Fruit fly (Drosophila melanogaster) whole organism, embryonic: ENCODE measurements around the gene Dic1.

Source experiments
- Asciz ChIP-seq: fragments of 200-800 bp; sonication (Bioruptor generic); optimal IDR thresholded peaks from 2 replicates; lab custom pipeline; 2017; ENCODE audit warnings: missing biosample characterization, mild to moderate bottlenecking, missing genetic modification characterization, missing genetic modification reagents
- Blimp-1 ChIP-seq: fragments of 200-800 bp; sonication (Bioruptor generic); optimal IDR thresholded peaks from 3 replicates; lab custom pipeline; 2018; ENCODE audit warnings: missing biosample characterization, missing genetic modification characterization, mild to moderate bottlenecking, moderate library complexity, missing genetic modification reagents
- CG10543 ChIP-seq: fragments of 200-800 bp; sonication (Bioruptor generic); optimal IDR thresholded peaks from 3 replicates; lab custom pipeline; 2017; ENCODE audit warnings: missing biosample characterization, mild to moderate bottlenecking, missing genetic modification characterization, moderate library complexity
- CG11085 ChIP-seq: fragments of 200-800 bp; sonication (Bioruptor generic); IDR thresholded peaks from 2 replicates; pipeline ENCODE4 v1.3.6; 2022; ENCODE audit warnings: missing biosample characterization, missing genetic modification characterization
- CG12104 ChIP-seq: fragments of 200-800 bp; sonication (Bioruptor generic); optimal IDR thresholded peaks from 3 replicates; lab custom pipeline; 2016; ENCODE audit warnings: missing biosample characterization, missing genetic modification characterization
- CG12299 ChIP-seq: fragments of 200-800 bp; sonication (Bioruptor generic); optimal IDR thresholded peaks from 2 replicates; lab custom pipeline; 2018; ENCODE audit warnings: missing biosample characterization, mild to moderate bottlenecking, missing genetic modification characterization
- CG12659 ChIP-seq: fragments of 200-800 bp; sonication (Bioruptor generic); optimal IDR thresholded peaks from 3 replicates; lab custom pipeline; 2017; ENCODE audit warnings: mild to moderate bottlenecking, missing biosample characterization, missing genetic modification reagents, missing genetic modification characterization
- CG13287 ChIP-seq: fragments of 200-800 bp; sonication (Bioruptor generic); IDR thresholded peaks from 2 replicates; pipeline ENCODE4 v1.3.6; 2022; ENCODE audit warnings: missing biosample characterization, missing genetic modification characterization; ENCODE audit not compliant: partially characterized antibody
- CG13424 ChIP-seq: fragments of 200-800 bp; sonication (Bioruptor generic); optimal IDR thresholded peaks from 2 replicates; lab custom pipeline; 2019; ENCODE audit warnings: missing biosample characterization, mild to moderate bottlenecking, missing genetic modification characterization, moderate library complexity
- CG14860 ChIP-seq: fragments of 200-800 bp; sonication (Bioruptor generic); IDR thresholded peaks from 3 replicates; pipeline ENCODE4 v1.3.6; 2022; ENCODE audit warnings: missing biosample characterization, missing genetic modification characterization; ENCODE audit not compliant: partially characterized antibody
- CG15073 ChIP-seq: fragments of 200-800 bp; sonication (Bioruptor generic); optimal IDR thresholded peaks from 2 replicates; lab custom pipeline; 2016; ENCODE audit warnings: missing biosample characterization, missing genetic modification characterization
- CG1529 ChIP-seq: fragments of 200-800 bp; sonication (Bioruptor generic); optimal IDR thresholded peaks from 3 replicates; lab custom pipeline; 2018; ENCODE audit warnings: missing biosample characterization, missing genetic modification characterization
- CG15696 ChIP-seq: fragments of 200-800 bp; sonication (Bioruptor generic); optimal IDR thresholded peaks from 2 replicates; lab custom pipeline; 2019; ENCODE audit warnings: missing biosample characterization, mild to moderate bottlenecking, missing genetic modification characterization, moderate library complexity
- CG16813 ChIP-seq: fragments of 200-800 bp; sonication (Bioruptor generic); IDR thresholded peaks from 3 replicates; pipeline ENCODE4 v1.3.6; 2022; ENCODE audit warnings: missing biosample characterization, missing genetic modification characterization; ENCODE audit not compliant: partially characterized antibody
- CG30020 ChIP-seq: fragments of 200-800 bp; optimal IDR thresholded peaks from 2 replicates; lab custom pipeline; 2019; ENCODE audit warnings: missing biosample characterization, mild to moderate bottlenecking, missing genetic modification characterization, moderate library complexity
- CG31388 ChIP-seq: fragments of 200-800 bp; sonication (Bioruptor generic); optimal IDR thresholded peaks from 2 replicates; lab custom pipeline; 2016; ENCODE audit warnings: missing biosample characterization, missing genetic modification characterization
- CG32772 ChIP-seq: fragments of 200-800 bp; sonication (Bioruptor generic); IDR thresholded peaks from 2 replicates; pipeline ENCODE4 v1.3.6; 2022; ENCODE audit warnings: missing biosample characterization, missing genetic modification characterization
- CG3838 ChIP-seq: fragments of 200-800 bp; sonication (Bioruptor generic); optimal IDR thresholded peaks from 3 replicates; lab custom pipeline; 2016; ENCODE audit warnings: missing biosample characterization, missing genetic modification characterization
- CG42726 ChIP-seq: fragments of 200-800 bp; sonication (Bioruptor generic); IDR thresholded peaks from 2 replicates; pipeline ENCODE4 v1.3.6; 2022; ENCODE audit warnings: missing biosample characterization, missing genetic modification characterization; ENCODE audit not compliant: partially characterized antibody
- CG43689 ChIP-seq: fragments of 200-800 bp; sonication (Bioruptor generic); IDR thresholded peaks from 2 replicates; pipeline ENCODE4 v1.3.6; 2022; ENCODE audit warnings: missing biosample characterization, missing genetic modification characterization
- CG9609 ChIP-seq: fragments of 200-800 bp; sonication (Bioruptor generic); optimal IDR thresholded peaks from 3 replicates; lab custom pipeline; 2016; ENCODE audit warnings: missing biosample characterization, missing genetic modification characterization
- CG9797 ChIP-seq: fragments of 200-800 bp; sonication (Bioruptor generic); optimal IDR thresholded peaks from 3 replicates; lab custom pipeline; 2018; ENCODE audit warnings: missing biosample characterization, mild to moderate bottlenecking, missing genetic modification characterization
- Dref ChIP-seq: fragments of 200-800 bp; sonication (Bioruptor generic); IDR thresholded peaks from 2 replicates; pipeline ENCODE4 v1.3.6; 2022; ENCODE audit warnings: missing biosample characterization, missing genetic modification characterization
- E2f2 ChIP-seq: fragments of 200-800 bp; sonication (Bioruptor generic); IDR thresholded peaks from 2 replicates; pipeline ENCODE4 v1.3.6; 2022; ENCODE audit warnings: missing biosample characterization, missing genetic modification characterization
- Ets97D ChIP-seq: fragments of 200-800 bp; sonication (Bioruptor generic); optimal IDR thresholded peaks from 3 replicates; lab custom pipeline; 2016; ENCODE audit warnings: missing biosample characterization, missing genetic modification characterization
- Mad ChIP-seq: fragments of 200-800 bp; sonication (Bioruptor generic); optimal IDR thresholded peaks from 2 replicates; lab custom pipeline; 2016; ENCODE audit warnings: missing biosample characterization, missing genetic modification characterization
- Tbp ChIP-seq: fragments of >200 bp; optimal IDR thresholded peaks from 2 replicates; lab custom pipeline; 2018; ENCODE audit warnings: missing biosample characterization, missing genetic modification characterization
- Usf ChIP-seq: fragments of 200-800 bp; sonication (Bioruptor generic); optimal IDR thresholded peaks from 2 replicates; lab custom pipeline; 2017; ENCODE audit warnings: missing genotype, missing biosample characterization, missing genetic modification characterization
- btn ChIP-seq: fragments of 200-800 bp; sonication (Bioruptor generic); optimal IDR thresholded peaks from 2 replicates; lab custom pipeline; 2016; ENCODE audit warnings: missing biosample characterization, missing genetic modification characterization
- dati ChIP-seq: fragments of 200-800 bp; sonication (Bioruptor generic); IDR thresholded peaks from 2 replicates; pipeline ENCODE4 v1.3.6; 2022; ENCODE audit warnings: missing biosample characterization, missing genetic modification characterization
- dmrt11E ChIP-seq: fragments of 200-800 bp; sonication (Bioruptor generic); optimal IDR thresholded peaks from 3 replicates; lab custom pipeline; 2018; ENCODE audit warnings: missing biosample characterization, mild to moderate bottlenecking, missing genetic modification characterization, moderate library complexity
- dpn ChIP-seq, 2 experiments: fragments of 200-800 bp; sonication (Bioruptor generic); optimal IDR thresholded peaks; 3 replicates each; lab custom pipeline; 2016; ENCODE audit warnings: missing biosample characterization in 2 of 2, missing genetic modification characterization in 2 of 2
- dysf ChIP-seq: fragments of 200-800 bp; sonication (Bioruptor generic); IDR thresholded peaks from 3 replicates; pipeline ENCODE4 v1.3.6; 2022; ENCODE audit warnings: missing biosample characterization, missing genetic modification characterization
- en ChIP-seq: fragments of 200-800 bp; sonication (Bioruptor generic); optimal IDR thresholded peaks from 2 replicates; lab custom pipeline; 2016; ENCODE audit warnings: missing biosample characterization, missing genetic modification characterization
- fd64A ChIP-seq: fragments of 200-800 bp; sonication (Bioruptor generic); optimal IDR thresholded peaks from 3 replicates; lab custom pipeline; 2018; ENCODE audit warnings: missing biosample characterization, mild to moderate bottlenecking, missing genetic modification characterization
- ftz-f1 ChIP-seq: fragments of 200-800 bp; sonication (Bioruptor generic); optimal IDR thresholded peaks from 2 replicates; lab custom pipeline; 2016; ENCODE audit warnings: missing biosample characterization, missing genetic modification characterization
- hb ChIP-seq: fragments of 200-800 bp; sonication (Bioruptor generic); IDR thresholded peaks from 3 replicates; pipeline ENCODE4 v1.3.6; 2022; ENCODE audit warnings: missing biosample characterization, missing genetic modification characterization; ENCODE audit not compliant: partially characterized antibody
- hkb ChIP-seq, 2 experiments: fragments of 200-800 bp in 1 of 2; fragments of >200 bp in 1 of 2; sonication (Bioruptor generic) in 1 of 2; IDR thresholded peaks in 1 of 2; optimal IDR thresholded peaks in 1 of 2; 2 replicates each; pipeline versions ENCODE4 v1.3.6 to Lab custom; 2017 to 2022; ENCODE audit warnings: missing biosample characterization in 1 of 2, missing genetic modification characterization in 1 of 2
- lov ChIP-seq, 2 experiments: fragments of 200-800 bp in 1 of 2; fragments of >200 bp in 1 of 2; sonication (Bioruptor generic) in 1 of 2; IDR thresholded peaks in 1 of 2; optimal IDR thresholded peaks in 1 of 2; 2 replicates in 1 of 2; 3 replicates in 1 of 2; pipeline versions ENCODE4 v1.3.6 to Lab custom; 2017 to 2022; ENCODE audit warnings: missing biosample characterization in 1 of 2, missing genetic modification characterization in 1 of 2
- mirr ChIP-seq: fragments of 200-800 bp; sonication (Bioruptor generic); optimal IDR thresholded peaks from 3 replicates; lab custom pipeline; 2018; ENCODE audit warnings: missing biosample characterization, mild to moderate bottlenecking, missing genetic modification characterization
- onecut ChIP-seq: fragments of 200-800 bp; sonication (Bioruptor generic); IDR thresholded peaks from 2 replicates; pipeline ENCODE4 v1.3.6; 2022; ENCODE audit warnings: missing biosample characterization, missing genetic modification characterization
- org-1 ChIP-seq: fragments of 200-800 bp; sonication (Bioruptor generic); optimal IDR thresholded peaks from 2 replicates; lab custom pipeline; 2017; ENCODE audit warnings: missing biosample characterization, missing genetic modification characterization
- p53 ChIP-seq: fragments of 200-800 bp; sonication (Bioruptor generic); optimal IDR thresholded peaks from 2 replicates; lab custom pipeline; 2016; ENCODE audit warnings: missing biosample characterization, missing genetic modification characterization
- pnt ChIP-seq: fragments of 200-800 bp; sonication (Bioruptor generic); optimal IDR thresholded peaks from 3 replicates; lab custom pipeline; 2016; ENCODE audit warnings: missing biosample characterization, missing genetic modification characterization
- rib ChIP-seq: fragments of 200-800 bp; sonication (Bioruptor generic); IDR thresholded peaks from 2 replicates; pipeline ENCODE4 v1.3.6; 2022; ENCODE audit warnings: missing biosample characterization, missing genetic modification characterization
- sisA ChIP-seq: fragments of 200-800 bp; sonication (Bioruptor generic); IDR thresholded peaks from 2 replicates; pipeline ENCODE4 v1.3.6; 2022; ENCODE audit warnings: missing biosample characterization, missing genetic modification characterization
- ssp ChIP-seq: fragments of 200-800 bp; sonication (Bioruptor generic); IDR thresholded peaks from 2 replicates; pipeline ENCODE4 v1.3.6; 2022; ENCODE audit warnings: missing biosample characterization, missing genetic modification characterization
- unc-4 ChIP-seq: fragments of 200-800 bp; sonication (Bioruptor generic); IDR thresholded peaks from 2 replicates; pipeline ENCODE4 v1.3.6; 2022; ENCODE audit warnings: missing biosample characterization, missing genetic modification characterization; ENCODE audit not compliant: partially characterized antibody
- zen2 ChIP-seq: fragments of 200-800 bp; sonication (Bioruptor generic); IDR thresholded peaks from 3 replicates; pipeline ENCODE4 v1.3.6; 2022; ENCODE audit warnings: missing biosample characterization, missing genetic modification characterization; ENCODE audit not compliant: partially characterized antibody

Dic1 gene

dm6 chr3R:13388160-13388870 lies 23.6 kb downstream of the Dic1 start, which contains the start of gene CG9799 (continued):
- TF ChIP-seq Tbp (GFP tag; lab: Kevin White, UChicago) (no peak), dati (GFP tag; lab: Robert Waterston, UW) (no peak), CG14860 (GFP tag; lab: Robert Waterston, UW) (no peak), CG16813 (GFP tag; lab: Robert Waterston, UW) (no peak), Usf (no peak), CG9609 (GFP tag; lab: Kevin White, UChicago) (no peak), Blimp-1 (GFP tag; lab: Kevin White, UChicago) (no peak), fd64A (GFP tag; lab: Kevin White, UChicago) (no peak), ssp (GFP tag; lab: Robert Waterston, UW) (no peak), pnt (no peak), dmrt11E (no peak), rib (GFP tag; lab: Robert Waterston, UW) (no peak), CG3838 (GFP tag; lab: Kevin White, UChicago) (no peak), dysf (GFP tag; lab: Robert Waterston, UW) (no peak), CG30020 (tag; lab: Kevin White, UChicago) (no peak), hkb (optimal IDR thresholded peaks at IDR 0.05; lab: Kevin White, UChicago) (no peak), hkb (GFP tag; IDR thresholded peaks at IDR 0.05; lab: Robert Waterston, UW) (no peak), CG43689 (GFP tag; lab: Robert Waterston, UW) (no peak), CG12299 (tag; lab: Kevin White, UChicago) (no peak), dpn (GFP tag; optimal IDR thresholded peaks at IDR 0.05; lab: Kevin White, UChicago) (no peak), Mad (GFP tag; lab: Kevin White, UChicago) (no peak), CG32772 (GFP tag; lab: Robert Waterston, UW) (no peak), unc-4 (GFP tag; lab: Robert Waterston, UW) (peak; percentile 44; the same call in 1 of the 2 replicates), CG11085 (GFP tag; lab: Robert Waterston, UW) (no peak), CG31388 (GFP tag; lab: Kevin White, UChicago) (no peak), CG15073 (GFP tag; lab: Kevin White, UChicago) (no peak), CG10543 (GFP tag; lab: Kevin White, UChicago) (no peak), CG42726 (GFP tag; lab: Robert Waterston, UW) (no peak), mirr (GFP tag; lab: Kevin White, UChicago) (no peak), CG13287 (GFP tag; lab: Robert Waterston, UW) (peak; percentile 46; the same call in 1 of the 2 replicates), en (GFP tag; lab: Kevin White, UChicago) (no peak), lov (optimal IDR thresholded peaks at IDR 0.05; lab: Kevin White, UChicago) (no peak), lov (GFP tag; IDR thresholded peaks at IDR 0.05; lab: Robert Waterston, UW) (peak; percentile 90), E2f2 (GFP tag; lab: Robert Waterston, UW) (peak; percentile 93), CG13424 (no peak), Dref (GFP tag; lab: Robert Waterston, UW) (no peak), CG1529 (GFP tag; lab: Kevin White, UChicago) (no peak), zen2 (peak; percentile 9; the same call in 1 of the 3 replicates), CG15696 (tag; lab: Kevin White, UChicago) (no peak), p53 (GFP tag; lab: Kevin White, UChicago) (no peak), sisA (GFP tag; lab: Robert Waterston, UW) (no peak), hb (no peak), org-1 (GFP tag; lab: Kevin White, UChicago) (no peak), Ets97D (GFP tag; lab: Kevin White, UChicago) (peak; percentile 41), Asciz (GFP tag; lab: Kevin White, UChicago) (no peak), onecut (GFP tag; lab: Robert Waterston, UW) (peak; percentile 70), CG12104 (no peak), CG9797 (GFP tag; lab: Kevin White, UChicago) (peak; percentile 90), ftz-f1 (GFP tag; lab: Kevin White, UChicago) (no peak), btn (GFP tag; lab: Kevin White, UChicago) (no peak), CG12659 (GFP tag; lab: Kevin White, UChicago) (no peak)
